Fruit fly (Drosophila melanogaster): ENCODE results near the gene Uqcc1.

Uqcc1 gene

DNA sequence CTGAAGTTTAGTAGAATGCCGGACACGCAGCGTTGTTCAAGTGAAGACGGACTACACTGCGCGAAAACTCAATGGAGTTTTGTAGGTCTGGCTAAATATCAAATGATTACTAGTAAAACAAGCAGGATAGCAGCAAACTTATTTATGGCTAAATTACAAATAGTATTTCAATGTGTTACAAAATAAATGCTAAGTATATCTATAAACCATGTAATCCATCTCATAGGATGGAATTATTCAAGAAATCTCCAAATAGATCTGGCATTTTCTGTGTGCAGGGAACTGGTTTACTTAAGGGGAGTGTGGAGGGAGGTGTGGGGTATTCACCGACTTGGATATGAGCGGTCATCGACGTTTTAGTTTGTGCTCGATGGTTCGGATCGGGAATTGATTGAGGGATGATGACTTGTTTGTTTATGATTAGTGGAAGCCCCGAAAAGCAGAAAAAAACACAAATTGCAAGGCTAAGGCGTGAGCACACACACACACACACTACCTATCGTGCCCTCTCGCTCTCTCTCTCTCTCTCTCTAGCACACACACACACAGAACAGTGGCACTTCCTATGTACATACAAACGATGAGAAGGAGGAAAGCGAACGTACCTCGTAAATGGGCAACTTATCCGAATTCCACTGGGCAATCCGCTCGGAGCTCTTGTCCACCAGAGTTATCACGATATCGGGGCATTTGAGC is 6.0 kb upstream of the Uqcc1 start (continued):
- TF ChIP-seq CG5245 (GFP tag; optimal IDR thresholded peaks at IDR 0.05) (peak; percentile 64), CG4854 (GFP tag; optimal IDR thresholded peaks at IDR 0.05) (peak; percentile 71), abd-A (tag; optimal IDR thresholded peaks at IDR 0.05) (no peak), unc-4 (GFP tag; IDR thresholded peaks at IDR 0.05; ENCODE audit: partially characterized antibody) (no peak), Sox100B (GFP tag; optimal IDR thresholded peaks at IDR 0.05) (peak; percentile 74), nmo (GFP tag; optimal IDR thresholded peaks at IDR 0.05) (peak; percentile 86), Fer3 (tag; optimal IDR thresholded peaks at IDR 0.05) (peak; percentile 80), bowl (GFP tag; IDR thresholded peaks at IDR 0.05) (peak; percentile 40; the same call in 1 of the 2 replicates), H15 (GFP tag; IDR thresholded peaks at IDR 0.05) (0 out of 3 replicates have a peak, but pooled peaks have one; percentile 15), lab (GFP tag; optimal IDR thresholded peaks at IDR 0.05) (peak; percentile 83), CG8924 (tag; optimal IDR thresholded peaks at IDR 0.05) (peak; percentile 88), Chrac-16 (GFP tag; optimal IDR thresholded peaks at IDR 0.05) (peak; percentile 87), CG10431 (GFP tag; optimal IDR thresholded peaks at IDR 0.05) (no peak), zen2 (GFP tag; IDR thresholded peaks at IDR 0.05; ENCODE audit: partially characterized antibody) (no peak), danr (GFP tag; IDR thresholded peaks at IDR 0.05) (peak; percentile 35; the same call in 1 of the 2 replicates), klu (GFP tag; IDR thresholded peaks at IDR 0.05) (peak; percentile 39; the same call in 1 of the 2 replicates), gsb (GFP tag; IDR thresholded peaks at IDR 0.05) (peak; percentile 52), Antp (GFP tag; optimal IDR thresholded peaks at IDR 0.05) (peak; percentile 81), Asciz (GFP tag; optimal IDR thresholded peaks at IDR 0.05) (peak; percentile 65), CG33213 (GFP tag; optimal IDR thresholded peaks at IDR 0.05) (peak; percentile 68), CG4282 (GFP tag; optimal IDR thresholded peaks at IDR 0.05) (no peak), Dip3 (GFP tag; optimal IDR thresholded peaks at IDR 0.05) (peak; percentile 80), D19A (tag; optimal IDR thresholded peaks at IDR 0.05) (peak; percentile 81), sqz (GFP tag; optimal IDR thresholded peaks at IDR 0.05) (peak; percentile 30), dpn (GFP tag; optimal IDR thresholded peaks at IDR 0.05) (peak; percentile 82 to 83), fd102C (GFP tag; optimal IDR thresholded peaks at IDR 0.05) (no peak), CG6254 (GFP tag; optimal IDR thresholded peaks at IDR 0.05) (peak; percentile 62), Dll (GFP tag; IDR thresholded peaks at IDR 0.05; ENCODE audit: partially characterized antibody) (no peak), CG11398 (GFP tag; optimal IDR thresholded peaks at IDR 0.05) (peak; percentile 63), CG30020 (tag; optimal IDR thresholded peaks at IDR 0.05) (peak; percentile 44), CG11723 (GFP tag; optimal IDR thresholded peaks at IDR 0.05) (peak; percentile 79), yki (optimal IDR thresholded peaks at IDR 0.05) (no peak), Ada2b (GFP tag; IDR thresholded peaks at IDR 0.05) (peak; percentile 74), so (GFP tag; IDR thresholded peaks at IDR 0.05) (peak; percentile 70; the same call in 1 of the 3 replicates), CG31388 (GFP tag; optimal IDR thresholded peaks at IDR 0.05) (peak; percentile 13), CG7357 (GFP tag; IDR thresholded peaks at IDR 0.05) (peak; percentile 75; the same call in 2 of the 3 replicates), CG1024 (GFP tag; IDR thresholded peaks at IDR 0.05) (0 out of 2 replicates have a peak, but pooled peaks have one; percentile 48), chif (GFP tag; optimal IDR thresholded peaks at IDR 0.05) (peak; percentile 84 to 86), CG4707 (GFP tag; optimal IDR thresholded peaks at IDR 0.05) (peak; percentile 56), jumu (GFP tag; optimal IDR thresholded peaks at IDR 0.05) (peak; percentile 75), Taf1 (GFP tag; IDR thresholded peaks at IDR 0.05) (peak; percentile 40; the same call in 1 of the 2 replicates), Aef1 (GFP tag; IDR thresholded peaks at IDR 0.05) (peak; percentile 72), peb (GFP tag; IDR thresholded peaks at IDR 0.05) (0 out of 2 replicates have a peak, but pooled peaks have one; percentile 34), prd (optimal IDR thresholded peaks at IDR 0.05) (no peak), prd (GFP tag; IDR thresholded peaks at IDR 0.05) (peak; percentile 79), Pdp1 (GFP tag; optimal IDR thresholded peaks at IDR 0.05) (peak; percentile 74 to 75), gfzf (GFP tag; optimal IDR thresholded peaks at IDR 0.05) (no peak), Sry-δ (GFP tag; optimal IDR thresholded peaks at IDR 0.05) (peak; percentile 32), knrl (GFP tag; IDR thresholded peaks at IDR 0.05; ENCODE audit: partially characterized antibody) (no peak)
